Worm (Caenorhabditis elegans) whole organism, mixed stage, embryonic: ENCODE data around the gene hpx-2.

Source experiments
- bed-3 ChIP-seq: fragments of 200-800 bp; sonication (Bioruptor generic); optimal IDR thresholded peaks from 3 replicates; lab custom pipeline; 2018; ENCODE audit warnings: mild to moderate bottlenecking, missing genetic modification characterization, moderate library complexity, missing compliant biosample characterization
- blmp-1 ChIP-seq: fragments of 150-350 bp; optimal IDR thresholded peaks from 2 replicates; lab custom pipeline; 2014; ENCODE audit warnings: missing biosample characterization, missing genetic modification characterization
- ceh-39 ChIP-seq: fragments of 150-350 bp; optimal IDR thresholded peaks from 2 replicates; lab custom pipeline; 2014; ENCODE audit warnings: missing biosample characterization, missing genetic modification characterization
- ceh-43 ChIP-seq: fragments of 200-800 bp; sonication (Bioruptor generic); optimal IDR thresholded peaks from 2 replicates; lab custom pipeline; 2018; ENCODE audit warnings: mild to moderate bottlenecking, missing genetic modification characterization, moderate library complexity, missing compliant biosample characterization
- ceh-83 ChIP-seq: fragments of 200-800 bp; sonication (Bioruptor generic); optimal IDR thresholded peaks from 2 replicates; lab custom pipeline; 2018; ENCODE audit warnings: mild to moderate bottlenecking, missing genetic modification characterization, missing compliant biosample characterization
- ces-1 ChIP-seq: fragments of 150-350 bp; optimal IDR thresholded peaks from 2 replicates; lab custom pipeline; 2014; ENCODE audit warnings: missing biosample characterization, missing genetic modification reagents, missing genetic modification characterization
- drap-1 ChIP-seq: fragments of 200-800 bp; sonication (Bioruptor generic); optimal IDR thresholded peaks from 3 replicates; lab custom pipeline; 2018; ENCODE audit warnings: mild to moderate bottlenecking, missing genetic modification characterization, missing compliant biosample characterization
- elt-1 ChIP-seq: sonication (generic microtip); optimal IDR thresholded peaks from 2 replicates; lab custom pipeline; 2017; ENCODE audit warnings: missing genetic modification characterization, mild to moderate bottlenecking, missing compliant biosample characterization, antibody characterized with exemption, moderate library complexity, borderline replicate concordance; ENCODE audit not compliant: insufficient read depth
- elt-3 ChIP-seq: fragments of 150-350 bp; optimal IDR thresholded peaks from 2 replicates; lab custom pipeline; 2014; ENCODE audit warnings: missing biosample characterization, missing genetic modification characterization
- flh-1 ChIP-seq: fragments of 200-800 bp; sonication (Bioruptor generic); optimal IDR thresholded peaks from 2 replicates; lab custom pipeline; 2018; ENCODE audit warnings: mild to moderate bottlenecking, missing genetic modification characterization, moderate library complexity, missing compliant biosample characterization
- ham-2 ChIP-seq: fragments of 200-800 bp; sonication (Bioruptor generic); optimal IDR thresholded peaks from 2 replicates; lab custom pipeline; 2018; ENCODE audit warnings: mild to moderate bottlenecking, missing genetic modification characterization, missing compliant biosample characterization
- hlh-1 ChIP-seq: fragments of 150-350 bp; optimal IDR thresholded peaks from 2 replicates; lab custom pipeline; 2014; ENCODE audit warnings: missing biosample characterization, missing genetic modification reagents, missing genetic modification characterization
- lin-13 ChIP-seq: fragments of 150-350 bp; optimal IDR thresholded peaks from 2 replicates; lab custom pipeline; 2014; ENCODE audit warnings: missing biosample characterization, missing genetic modification characterization
- lin-32 ChIP-seq: fragments of 200-800 bp; sonication (Bioruptor generic); optimal IDR thresholded peaks from 2 replicates; lab custom pipeline; 2018; ENCODE audit warnings: mild to moderate bottlenecking, missing genetic modification characterization, missing compliant biosample characterization
- lsy-2 ChIP-seq: fragments of 150-350 bp; optimal IDR thresholded peaks from 2 replicates; lab custom pipeline; 2014; ENCODE audit warnings: missing biosample characterization, missing genetic modification characterization
- mab-5 ChIP-seq: fragments of 150-350 bp; optimal IDR thresholded peaks from 2 replicates; lab custom pipeline; 2014; ENCODE audit warnings: missing biosample characterization, missing genetic modification characterization
- mep-1 ChIP-seq: fragments of 150-350 bp; optimal IDR thresholded peaks from 2 replicates; lab custom pipeline; 2017; ENCODE audit warnings: missing biosample characterization, missing genetic modification reagents, missing genetic modification characterization, inconsistent platforms
- mls-2 ChIP-seq: sonication (generic microtip); optimal IDR thresholded peaks from 2 replicates; lab custom pipeline; 2016; ENCODE audit warnings: mild to moderate bottlenecking, missing genetic modification characterization, moderate library complexity, missing compliant biosample characterization
- nhr-12 ChIP-seq: fragments of 150-350 bp; optimal IDR thresholded peaks from 2 replicates; lab custom pipeline; 2014; ENCODE audit warnings: missing biosample characterization, missing genetic modification characterization
- nhr-2 ChIP-seq: fragments of 150-350 bp; optimal IDR thresholded peaks from 2 replicates; lab custom pipeline; 2014; ENCODE audit warnings: missing biosample characterization, missing genetic modification characterization
- nhr-28 ChIP-seq: fragments of 150-350 bp; optimal IDR thresholded peaks from 2 replicates; lab custom pipeline; 2014; ENCODE audit warnings: missing biosample characterization, missing genetic modification characterization
- nhr-76 ChIP-seq: sonication (generic microtip); optimal IDR thresholded peaks from 2 replicates; lab custom pipeline; 2017; ENCODE audit warnings: missing biosample characterization, missing genetic modification characterization
- pha-4 ChIP-seq: fragments of 150-350 bp; optimal IDR thresholded peaks from 2 replicates; lab custom pipeline; 2018; ENCODE audit warnings: missing biosample characterization, missing genetic modification reagents, missing genetic modification characterization
- sptf-1 ChIP-seq: sonication (generic microtip); optimal IDR thresholded peaks from 2 replicates; lab custom pipeline; 2017; ENCODE audit warnings: mild to moderate bottlenecking, missing genetic modification characterization, moderate library complexity, missing compliant biosample characterization
- tbx-8 ChIP-seq: fragments of 200-800 bp; sonication (Bioruptor generic); optimal IDR thresholded peaks from 2 replicates; lab custom pipeline; 2018; ENCODE audit warnings: mild to moderate bottlenecking, missing genetic modification characterization, moderate library complexity, missing compliant biosample characterization
- unc-120 ChIP-seq: sonication (generic microtip); optimal IDR thresholded peaks from 2 replicates; lab custom pipeline; 2017; ENCODE audit warnings: missing genetic modification characterization, missing compliant biosample characterization; ENCODE audit not compliant: poor library complexity, severe bottlenecking
- unc-39 ChIP-seq: fragments of 150-350 bp; optimal IDR thresholded peaks from 2 replicates; lab custom pipeline; 2014; ENCODE audit warnings: missing biosample characterization, missing genetic modification characterization
- unc-62 ChIP-seq: fragments of 150-350 bp; optimal IDR thresholded peaks from 2 replicates; lab custom pipeline; 2014; ENCODE audit warnings: missing biosample characterization, missing genetic modification reagents, missing genetic modification characterization
- zip-8 ChIP-seq: fragments of 150-350 bp; optimal IDR thresholded peaks from 2 replicates; lab custom pipeline; 2014; ENCODE audit warnings: missing biosample characterization, missing genetic modification characterization
- ztf-11 ChIP-seq: fragments of 150-350 bp; optimal IDR thresholded peaks from 2 replicates; lab custom pipeline; 2014; ENCODE audit warnings: missing biosample characterization, missing genetic modification characterization

hpx-2 gene

ce11 chrV:13879241-13879640 lies 29.0 kb downstream of the hpx-2 start, which contains the start of gene lbp-7:
lbp-7 (plus strand) TSS chrV:13879552.
- TF ChIP-seq unc-62 (no peak), mep-1 (tag; lab: Kevin White, UChicago) (no peak), nhr-2 (no peak), mls-2 (tag; lab: Kevin White, UChicago) (no peak), tbx-8 (GFP tag; lab: Kevin White, UChicago) (no peak), elt-3 (tag; lab: Kevin White, UChicago) (no peak), ceh-43 (no peak), unc-39 (no peak), ces-1 (GFP tag; lab: Kevin White, UChicago) (no peak), lsy-2 (no peak), flh-1 (GFP tag; lab: Kevin White, UChicago) (no peak), nhr-76 (tag; lab: Kevin White, UChicago) (no peak), unc-120 (tag; lab: Kevin White, UChicago) (no peak), zip-8 (tag; lab: Kevin White, UChicago) (no peak), lin-32 (GFP tag; lab: Kevin White, UChicago) (no peak)

- TF ChIP-seq nhr-12 (tag; lab: Kevin White, UChicago) = no peak
- no peak for TF ChIP-seq unc-62
- TF ChIP-seq ceh-83 (GFP tag; lab: Kevin White, UChicago) = no peak
- peak; percentile 3 for TF ChIP-seq hlh-1
- no peak for TF ChIP-seq ham-2 (GFP tag; lab: Kevin White, UChicago)
These were observed 29.9 kb downstream of the hpx-2 start for ce11 chrV:13880163-13880562.

ce11 chrV:13880607-13881006 lies 30.3 kb downstream of the hpx-2 start, which contains the start of gene T22G5.3:
T22G5.3 (plus strand) TSS chrV:13880907.
- TF ChIP-seq lin-13 = no peak
- no peak for TF ChIP-seq nhr-28
- no peak for TF ChIP-seq ceh-83 (GFP tag; lab: Kevin White, UChicago)
- TF ChIP-seq drap-1 = no peak
- no peak for TF ChIP-seq ceh-39
- TF ChIP-seq mep-1 (tag; lab: Kevin White, UChicago) = no peak
- TF ChIP-seq unc-62 = no peak
- TF ChIP-seq hlh-1 = no peak
- no peak for TF ChIP-seq elt-3 (tag; lab: Kevin White, UChicago)
- no peak for TF ChIP-seq bed-3 (GFP tag; lab: Kevin White, UChicago)
- TF ChIP-seq mab-5 (tag; lab: Kevin White, UChicago) = no peak
- TF ChIP-seq tbx-8 (GFP tag; lab: Kevin White, UChicago) = no peak

DNA sequence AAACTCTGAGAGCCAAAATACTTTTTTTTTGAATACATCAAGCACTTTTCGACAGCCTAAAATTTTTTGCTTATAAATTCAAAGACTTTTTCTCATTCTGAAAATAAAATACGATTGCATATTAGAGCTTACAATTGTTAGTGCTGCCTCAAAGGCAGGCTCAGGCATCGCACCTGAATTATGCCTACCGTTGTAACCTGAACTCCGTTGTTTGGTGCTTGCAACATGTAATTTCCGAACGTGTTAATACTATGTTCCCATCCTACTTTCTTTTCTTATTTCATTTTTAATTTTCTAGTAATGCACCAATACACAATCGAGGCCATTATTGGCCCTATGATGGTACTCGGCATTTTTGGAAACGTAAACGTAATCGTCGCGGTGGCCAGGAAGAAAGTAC lies 37.1 kb downstream of the hpx-2 start, which contains the start of gene srsx-19:
Gene srsx-19 (plus strand): TSS at position 301 of the 400 bp plus-strand sequence.
- TF ChIP-seq ces-1 (GFP tag; lab: Kevin White, UChicago) (no peak), pha-4 (tag; lab: Kevin White, UChicago) (no peak), mab-5 (tag; lab: Kevin White, UChicago) (no peak), flh-1 (GFP tag; lab: Kevin White, UChicago) (no peak), lin-13 (no peak), mls-2 (tag; lab: Kevin White, UChicago) (no peak), unc-62 (no peak)

ce11 chrV:13889516-13889915 lies 39.2 kb downstream of the hpx-2 start, which contains the start of gene spp-12:
spp-12 (plus strand) TSS chrV:13889816.
- TF ChIP-seq ztf-11 (tag; lab: Kevin White, UChicago) = no peak

DNA sequence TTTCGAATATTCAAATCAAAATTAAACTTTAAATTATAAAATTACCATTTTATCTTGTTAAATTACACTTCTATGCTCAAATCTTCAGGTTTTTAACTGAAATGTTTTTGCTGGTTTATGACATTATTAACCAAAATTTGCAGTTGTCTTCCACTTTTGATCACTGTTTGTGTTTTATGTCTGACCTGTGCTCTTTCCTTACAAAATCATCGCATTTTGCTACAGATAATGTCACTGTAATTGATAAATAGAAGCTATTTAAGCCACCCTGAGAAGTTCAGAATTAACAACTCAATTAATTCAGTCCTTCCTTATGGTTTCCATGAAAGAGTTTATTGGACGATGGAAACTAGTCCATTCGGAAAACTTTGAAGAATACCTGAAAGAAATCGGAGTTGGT lies 40.2 kb downstream of the hpx-2 start, which contains the start of gene lbp-8:
Gene lbp-8 (plus strand): TSS at position 301 of the 400 bp plus-strand sequence.
- TF ChIP-seq elt-3 (tag; lab: Kevin White, UChicago) (no peak), blmp-1 (tag; lab: Kevin White, UChicago) (no peak), mls-2 (tag; lab: Kevin White, UChicago) (no peak), zip-8 (tag; lab: Kevin White, UChicago) (no peak), nhr-28 (no peak), unc-62 (no peak), ceh-43 (no peak), bed-3 (GFP tag; lab: Kevin White, UChicago) (no peak), lin-13 (no peak), drap-1 (no peak), nhr-2 (no peak), ces-1 (GFP tag; lab: Kevin White, UChicago) (no peak), nhr-12 (tag; lab: Kevin White, UChicago) (no peak), ceh-39 (no peak), elt-1 (tag; lab: Kevin White, UChicago) (no peak), flh-1 (GFP tag; lab: Kevin White, UChicago) (no peak), sptf-1 (tag; lab: Kevin White, UChicago) (no peak), unc-120 (tag; lab: Kevin White, UChicago) (no peak)
